Fruit fly (Drosophila melanogaster) whole organism, embryonic: ENCODE data around the gene CG3301.

Experiments used
- Ada2b ChIP-seq: fragments of 200-800 bp; sonication (Bioruptor generic); IDR thresholded peaks from 2 replicates; pipeline ENCODE4 v1.3.6; 2022; ENCODE audit warnings: missing biosample characterization, missing genetic modification characterization
- Aef1 ChIP-seq: fragments of 200-800 bp; sonication (Bioruptor generic); IDR thresholded peaks from 3 replicates; pipeline ENCODE4 v1.3.6; 2022; ENCODE audit warnings: missing biosample characterization, missing genetic modification characterization
- Blimp-1 ChIP-seq: fragments of 200-800 bp; sonication (Bioruptor generic); optimal IDR thresholded peaks from 3 replicates; lab custom pipeline; 2018; ENCODE audit warnings: missing biosample characterization, missing genetic modification characterization, mild to moderate bottlenecking, moderate library complexity, missing genetic modification reagents
- C15 ChIP-seq: fragments of 200-800 bp; sonication (Bioruptor generic); IDR thresholded peaks from 3 replicates; pipeline ENCODE4 v1.3.6; 2022; ENCODE audit warnings: missing biosample characterization, missing genetic modification characterization
- CG10431 ChIP-seq: fragments of 200-800 bp; sonication (Bioruptor generic); optimal IDR thresholded peaks from 3 replicates; lab custom pipeline; 2018; ENCODE audit warnings: missing biosample characterization, mild to moderate bottlenecking, missing genetic modification characterization
- CG10565 ChIP-seq: fragments of 200-800 bp; sonication (Bioruptor generic); optimal IDR thresholded peaks from 3 replicates; lab custom pipeline; 2016; ENCODE audit warnings: missing biosample characterization, mild to moderate bottlenecking, missing genetic modification characterization
- CG10654 ChIP-seq: fragments of 200-800 bp; sonication (Bioruptor generic); optimal IDR thresholded peaks from 2 replicates; lab custom pipeline; 2016; ENCODE audit warnings: missing biosample characterization, missing genetic modification characterization
- CG11504 ChIP-seq: fragments of 200-800 bp; sonication (Bioruptor generic); optimal IDR thresholded peaks from 3 replicates; lab custom pipeline; 2019; ENCODE audit warnings: missing biosample characterization, mild to moderate bottlenecking, missing genetic modification characterization, moderate library complexity
- CG11696 ChIP-seq: fragments of 200-800 bp; sonication (Bioruptor generic); IDR thresholded peaks from 2 replicates; pipeline ENCODE4 v1.3.6; 2022; ENCODE audit warnings: missing biosample characterization, missing genetic modification characterization
- CG11723 ChIP-seq: fragments of 200-800 bp; sonication (Bioruptor generic); optimal IDR thresholded peaks from 2 replicates; lab custom pipeline; 2017; ENCODE audit warnings: missing biosample characterization, mild to moderate bottlenecking, missing genetic modification characterization
- CG12104 ChIP-seq: fragments of 200-800 bp; sonication (Bioruptor generic); optimal IDR thresholded peaks from 3 replicates; lab custom pipeline; 2016; ENCODE audit warnings: missing biosample characterization, missing genetic modification characterization
- CG14965 ChIP-seq: fragments of 200-800 bp; sonication (Bioruptor generic); optimal IDR thresholded peaks from 2 replicates; lab custom pipeline; 2016; ENCODE audit warnings: missing biosample characterization, missing genetic modification characterization, borderline replicate concordance
- CG1603 ChIP-seq: fragments of 200-800 bp; sonication (Bioruptor generic); optimal IDR thresholded peaks from 2 replicates; lab custom pipeline; 2019; ENCODE audit warnings: missing biosample characterization, mild to moderate bottlenecking, missing genetic modification characterization, moderate library complexity
- CG16813 ChIP-seq: fragments of 200-800 bp; sonication (Bioruptor generic); IDR thresholded peaks from 3 replicates; pipeline ENCODE4 v1.3.6; 2022; ENCODE audit warnings: missing biosample characterization, missing genetic modification characterization; ENCODE audit not compliant: partially characterized antibody
- CG1832 ChIP-seq: fragments of 200-800 bp; sonication (Bioruptor generic); optimal IDR thresholded peaks from 2 replicates; lab custom pipeline; 2017; ENCODE audit warnings: missing biosample characterization, mild to moderate bottlenecking, missing genetic modification characterization, inconsistent platforms
- CG2199 ChIP-seq: fragments of 200-800 bp; sonication (Bioruptor generic); IDR thresholded peaks from 3 replicates; pipeline ENCODE4 v1.3.6; 2022; ENCODE audit warnings: missing biosample characterization, missing genetic modification characterization
- CG31224 ChIP-seq: fragments of 200-800 bp; sonication (Bioruptor generic); IDR thresholded peaks from 2 replicates; pipeline ENCODE4 v1.3.6; 2022; ENCODE audit warnings: missing biosample characterization, missing genetic modification characterization
- CG6272 ChIP-seq: fragments of 200-800 bp; sonication (Bioruptor generic); IDR thresholded peaks from 2 replicates; pipeline ENCODE4 v1.3.6; 2022; ENCODE audit warnings: missing biosample characterization, missing genetic modification characterization
- CG7839 ChIP-seq: fragments of 200-800 bp; sonication (Bioruptor generic); optimal IDR thresholded peaks from 3 replicates; lab custom pipeline; 2018; ENCODE audit warnings: missing biosample characterization, mild to moderate bottlenecking, missing genetic modification characterization, moderate library complexity
- CG8290 ChIP-seq, 3 experiments: fragments of 200-800 bp; sonication (Bioruptor generic); optimal IDR thresholded peaks; 2 replicates each; lab custom pipeline; 2016 to 2019; ENCODE audit warnings: missing biosample characterization in 3 of 3, missing genetic modification characterization in 3 of 3, mild to moderate bottlenecking in 2 of 3, moderate library complexity in 1 of 3
- CG8478 ChIP-seq: fragments of >200 bp; optimal IDR thresholded peaks from 2 replicates; lab custom pipeline; 2018
- CG9932 ChIP-seq: fragments of 200-800 bp; sonication (Bioruptor generic); IDR thresholded peaks from 2 replicates; pipeline ENCODE4 v1.3.6; 2022; ENCODE audit warnings: missing biosample characterization, missing genetic modification characterization
- Camta ChIP-seq: fragments of 200-800 bp; sonication (Bioruptor generic); optimal IDR thresholded peaks from 2 replicates; lab custom pipeline; 2016; ENCODE audit warnings: missing biosample characterization, missing genetic modification characterization
- Doc3 ChIP-seq: fragments of 200-800 bp; sonication (Bioruptor generic); IDR thresholded peaks from 3 replicates; pipeline ENCODE4 v1.3.6; 2022; ENCODE audit warnings: missing biosample characterization, missing genetic modification characterization; ENCODE audit not compliant: partially characterized antibody
- E2f1 ChIP-seq: fragments of 200-800 bp; sonication (Bioruptor generic); IDR thresholded peaks from 2 replicates; pipeline ENCODE4 v1.3.6; 2022; ENCODE audit warnings: missing biosample characterization, missing genetic modification characterization
- Gsc ChIP-seq: fragments of 200-800 bp; sonication (Bioruptor generic); IDR thresholded peaks from 2 replicates; pipeline ENCODE4 v1.3.6; 2022; ENCODE audit warnings: missing biosample characterization, missing genetic modification characterization
- Lim3 ChIP-seq: fragments of 200-800 bp; sonication (Bioruptor generic); IDR thresholded peaks from 2 replicates; pipeline ENCODE4 v1.3.6; 2022; ENCODE audit warnings: missing biosample characterization, missing genetic modification characterization
- Max ChIP-seq: fragments of 200-800 bp; sonication (Bioruptor generic); optimal IDR thresholded peaks from 2 replicates; lab custom pipeline; 2016; ENCODE audit warnings: missing biosample characterization, mild to moderate bottlenecking, missing genetic modification characterization
- NK7.1 ChIP-seq: fragments of 200-800 bp; sonication (Bioruptor generic); optimal IDR thresholded peaks from 3 replicates; lab custom pipeline; 2016; ENCODE audit warnings: missing biosample characterization, missing genetic modification characterization
- Spps ChIP-seq: fragments of 200-800 bp; sonication (Bioruptor generic); optimal IDR thresholded peaks from 2 replicates; lab custom pipeline; 2018; ENCODE audit warnings: missing biosample characterization, mild to moderate bottlenecking, missing genetic modification characterization
- az2 ChIP-seq: fragments of 200-800 bp; sonication (Bioruptor generic); optimal IDR thresholded peaks from 3 replicates; lab custom pipeline; 2016; ENCODE audit warnings: missing biosample characterization, missing genetic modification characterization
- bigmax ChIP-seq: fragments of 200-800 bp; sonication (Bioruptor generic); optimal IDR thresholded peaks from 2 replicates; lab custom pipeline; 2018; ENCODE audit warnings: missing biosample characterization, mild to moderate bottlenecking, missing genetic modification characterization
- cato ChIP-seq: fragments of 200-800 bp; sonication (Bioruptor generic); optimal IDR thresholded peaks from 2 replicates; lab custom pipeline; 2016; ENCODE audit warnings: missing biosample characterization, missing genetic modification characterization, borderline replicate concordance
- cg ChIP-seq: fragments of 200-800 bp; sonication (Bioruptor generic); optimal IDR thresholded peaks from 3 replicates; lab custom pipeline; 2019; ENCODE audit warnings: missing biosample characterization, mild to moderate bottlenecking, missing genetic modification characterization, moderate library complexity
- gro ChIP-seq: fragments of 200-800 bp; sonication (Bioruptor generic); optimal IDR thresholded peaks from 2 replicates; lab custom pipeline; 2016; ENCODE audit warnings: missing biosample characterization, missing genetic modification characterization
- jumu ChIP-seq: fragments of 200-800 bp; sonication (Bioruptor generic); optimal IDR thresholded peaks from 3 replicates; lab custom pipeline; 2016; ENCODE audit warnings: missing biosample characterization, missing genetic modification characterization
- kni ChIP-seq: fragments of 200-800 bp; sonication (Bioruptor generic); optimal IDR thresholded peaks from 3 replicates; lab custom pipeline; 2017; ENCODE audit warnings: mild to moderate bottlenecking, missing biosample characterization, missing genetic modification reagents, missing genetic modification characterization
- otp ChIP-seq: fragments of 200-800 bp; sonication (Bioruptor generic); IDR thresholded peaks from 3 replicates; pipeline ENCODE4, ENCODE4 v1.3.6; 2022; ENCODE audit warnings: missing biosample characterization, missing genetic modification characterization
- pan ChIP-seq, 4 experiments: fragments of >200 bp in 3 of 4; fragments of 200-800 bp in 1 of 4; sonication (Bioruptor generic) in 1 of 4; optimal IDR thresholded peaks in 3 of 4; IDR thresholded peaks in 1 of 4; 2 replicates each; pipeline versions ENCODE4 v1.3.6 to Lab custom; 2017 to 2022; ENCODE audit warnings: missing biosample characterization in 2 of 4, missing genetic modification characterization in 2 of 4, mixed read lengths in 1 of 4
- row ChIP-seq: fragments of 200-800 bp; sonication (Bioruptor generic); IDR thresholded peaks from 3 replicates; pipeline ENCODE4 v1.3.6; 2022; ENCODE audit warnings: missing biosample characterization, missing genetic modification characterization
- sens-2 ChIP-seq: fragments of 200-800 bp; sonication (Bioruptor generic); IDR thresholded peaks from 2 replicates; pipeline ENCODE4 v1.3.6; 2022; ENCODE audit warnings: missing biosample characterization, missing genetic modification characterization
- sim ChIP-seq: fragments of 200-800 bp; sonication (Bioruptor generic); IDR thresholded peaks from 2 replicates; pipeline ENCODE4 v1.3.6; 2022; ENCODE audit warnings: missing biosample characterization, missing genetic modification characterization
- slp2 ChIP-seq: fragments of 200-800 bp; sonication (Bioruptor generic); optimal IDR thresholded peaks from 2 replicates; lab custom pipeline; 2016; ENCODE audit warnings: missing biosample characterization, missing genetic modification characterization
- sug ChIP-seq: fragments of 200-800 bp; optimal IDR thresholded peaks from 2 replicates; lab custom pipeline; 2019; ENCODE audit warnings: missing biosample characterization, mild to moderate bottlenecking, missing genetic modification characterization, moderate library complexity
- toy ChIP-seq: fragments of 200-800 bp; sonication (Bioruptor generic); IDR thresholded peaks from 2 replicates; pipeline ENCODE4 v1.3.6; 2022; ENCODE audit warnings: missing biosample characterization, missing genetic modification characterization
- unpg ChIP-seq: fragments of 200-800 bp; sonication (Bioruptor generic); optimal IDR thresholded peaks from 3 replicates; lab custom pipeline; 2018; ENCODE audit warnings: missing biosample characterization, mild to moderate bottlenecking, missing genetic modification characterization, moderate library complexity
- usp ChIP-seq: fragments of >200 bp; optimal IDR thresholded peaks from 2 replicates; lab custom pipeline; 2017; ENCODE audit warnings: missing biosample characterization, missing genetic modification characterization
- vnd ChIP-seq: fragments of 200-800 bp; sonication (Bioruptor generic); IDR thresholded peaks from 3 replicates; pipeline ENCODE4 v1.3.6; 2022; ENCODE audit warnings: missing biosample characterization, missing genetic modification characterization; ENCODE audit not compliant: partially characterized antibody
- vvl ChIP-seq: fragments of 200-800 bp; sonication (Bioruptor generic); IDR thresholded peaks from 2 replicates; pipeline ENCODE4 v1.3.6; 2022; ENCODE audit warnings: missing biosample characterization, missing genetic modification characterization
- wor ChIP-seq: fragments of 200-800 bp; sonication (Bioruptor generic); IDR thresholded peaks from 2 replicates; pipeline ENCODE4 v1.3.6; 2022; ENCODE audit warnings: missing biosample characterization, missing genetic modification characterization
- z ChIP-seq: fragments of 200-800 bp; sonication (Bioruptor generic); IDR thresholded peaks from 3 replicates; pipeline ENCODE4 v1.3.6; 2022; ENCODE audit warnings: missing biosample characterization, missing genetic modification characterization

The CG3301 gene

dm6 chr3R:21297387-21297956 is 21.4 kb upstream of the CG3301 start:
- TF ChIP-seq z (GFP tag; lab: Robert Waterston, UW) (no peak), E2f1 (GFP tag; lab: Robert Waterston, UW) (no peak), CG11723 (GFP tag; lab: Kevin White, UChicago) (peak; percentile 57), bigmax (GFP tag; lab: Kevin White, UChicago) (peak; percentile 59), jumu (GFP tag; lab: Kevin White, UChicago) (peak; percentile 50), az2 (GFP tag; lab: Kevin White, UChicago) (peak; percentile 24), CG31224 (GFP tag; lab: Robert Waterston, UW) (no peak), Ada2b (GFP tag; lab: Robert Waterston, UW) (no peak), sens-2 (GFP tag; lab: Robert Waterston, UW) (no peak), Max (GFP tag; lab: Kevin White, UChicago) (peak; percentile 66), Spps (tag; lab: Kevin White, UChicago) (peak; percentile 45), CG9932 (GFP tag; lab: Robert Waterston, UW) (no peak), gro (GFP tag; lab: Kevin White, UChicago) (peak; percentile 66), sim (GFP tag; lab: Robert Waterston, UW) (no peak), wor (GFP tag; lab: Robert Waterston, UW) (no peak), slp2 (GFP tag; lab: Kevin White, UChicago) (no peak), Doc3 (GFP tag; lab: Robert Waterston, UW) (no peak), kni (GFP tag; lab: Kevin White, UChicago) (peak; percentile 98), CG1603 (tag; lab: Kevin White, UChicago) (peak; percentile 43), Lim3 (GFP tag; lab: Robert Waterston, UW) (no peak), C15 (no peak), NK7.1 (GFP tag; lab: Kevin White, UChicago) (peak; percentile 78), unpg (peak; percentile 51), CG6272 (GFP tag; lab: Robert Waterston, UW) (no peak), cg (peak; percentile 76), Blimp-1 (GFP tag; lab: Kevin White, UChicago) (peak; percentile 54), CG7839 (peak; percentile 39), CG10565 (GFP tag; lab: Kevin White, UChicago) (no peak), vnd (no peak), sug (tag; lab: Kevin White, UChicago) (peak; percentile 74), usp (no peak), CG11696 (GFP tag; lab: Robert Waterston, UW) (no peak), otp (GFP tag; lab: Robert Waterston, UW) (no peak), row (GFP tag; lab: Robert Waterston, UW) (no peak), CG14965 (peak; percentile 72), CG10431 (GFP tag; lab: Kevin White, UChicago) (peak; percentile 82), CG1832 (no peak), CG8290 (GFP tag; optimal IDR thresholded peaks at IDR 0.05; lab: Kevin White, UChicago) (peak; percentile 35), CG8290 (tag; optimal IDR thresholded peaks at IDR 0.05; lab: Kevin White, UChicago) (peak; percentile 38 to 64), CG8478 (lab: Kevin White, UChicago) (no peak), CG10654 (GFP tag; lab: Kevin White, UChicago) (peak; percentile 49), toy (GFP tag; lab: Robert Waterston, UW) (no peak), CG16813 (no peak), CG11504 (tag; lab: Kevin White, UChicago) (peak; percentile 67), Camta (GFP tag; lab: Kevin White, UChicago) (peak; percentile 60), cato (GFP tag; lab: Kevin White, UChicago) (peak; percentile 19), CG2199 (no peak), Gsc (no peak), Aef1 (no peak), pan (optimal IDR thresholded peaks at IDR 0.05; lab: Kevin White, UChicago) (no peak), pan (GFP tag; optimal IDR thresholded peaks at IDR 0.05 in 1 of 2, IDR thresholded peaks at IDR 0.05 in 1 of 2) (no peak), CG12104 (peak; percentile 78), vvl (no peak)
